Fruit fly (Drosophila melanogaster) whole organism, adult: ENCODE results near the gene CG7386.

Experiments
- CG12768 ChIP-seq: fragments of 200-800 bp; sonication (Bioruptor generic); optimal IDR thresholded peaks from 2 replicates; lab custom pipeline; 2017; ENCODE audit warnings: missing biosample characterization, missing genetic modification characterization, mild to moderate bottlenecking, moderate library complexity, missing genetic modification reagents
- CG14711 ChIP-seq: fragments of 200-800 bp; sonication (Bioruptor generic); optimal IDR thresholded peaks from 2 replicates; lab custom pipeline; 2018; ENCODE audit warnings: missing biosample characterization, mild to moderate bottlenecking, missing genetic modification characterization, moderate library complexity
- CG1620 ChIP-seq: fragments of 200-800 bp; sonication (Bioruptor generic); optimal IDR thresholded peaks from 2 replicates; lab custom pipeline; 2016; ENCODE audit warnings: missing biosample characterization, missing genetic modification characterization
- CG7101 ChIP-seq: fragments of 200-800 bp; sonication (Bioruptor generic); optimal IDR thresholded peaks from 2 replicates; lab custom pipeline; 2018; ENCODE audit warnings: missing biosample characterization, mild to moderate bottlenecking, missing genetic modification characterization, moderate library complexity
- Crg-1 ChIP-seq: fragments of 200-800 bp; sonication (Bioruptor generic); optimal IDR thresholded peaks from 2 replicates; lab custom pipeline; 2016; ENCODE audit warnings: missing biosample characterization, missing genetic modification characterization
- Hr96 ChIP-seq: fragments of 200-800 bp; sonication (Bioruptor generic); optimal IDR thresholded peaks from 2 replicates; lab custom pipeline; 2016; ENCODE audit warnings: missing biosample characterization, missing genetic modification characterization
- Mnt ChIP-seq: fragments of 200-800 bp; sonication (Bioruptor generic); optimal IDR thresholded peaks from 2 replicates; lab custom pipeline; 2016; ENCODE audit warnings: missing biosample characterization, mild to moderate bottlenecking, missing genetic modification characterization
- bab1 ChIP-seq: fragments of 200-800 bp; sonication (Bioruptor generic); optimal IDR thresholded peaks from 3 replicates; lab custom pipeline; 2019; ENCODE audit warnings: missing biosample characterization, mild to moderate bottlenecking, missing genetic modification characterization, moderate library complexity
- cic ChIP-seq: fragments of 200-800 bp; sonication (Bioruptor generic); optimal IDR thresholded peaks from 2 replicates; lab custom pipeline; 2017; ENCODE audit warnings: missing biosample characterization, mild to moderate bottlenecking, missing genetic modification characterization, moderate library complexity
- kay ChIP-seq: fragments of 200-800 bp; sonication (Bioruptor generic); peaks from one replicate; lab custom pipeline; 2016; ENCODE audit warnings: missing biosample characterization, missing genetic modification characterization, borderline replicate concordance
- ovo ChIP-seq: fragments of 200-800 bp; sonication (Bioruptor generic); optimal IDR thresholded peaks from 2 replicates; lab custom pipeline; 2016; ENCODE audit warnings: missing biosample characterization, missing genetic modification characterization
- pad ChIP-seq: fragments of 200-800 bp; sonication (Bioruptor generic); optimal IDR thresholded peaks from 3 replicates; lab custom pipeline; 2017; ENCODE audit warnings: missing biosample characterization, missing genetic modification characterization, mild to moderate bottlenecking, moderate library complexity, missing genetic modification reagents
- toe ChIP-seq: fragments of 200-800 bp; sonication (Bioruptor generic); optimal IDR thresholded peaks from 2 replicates; lab custom pipeline; 2016; ENCODE audit warnings: missing biosample characterization, missing genetic modification characterization

dm6 chr3L:6233281-6233680, 43.7 kb downstream of the CG7386 start, which contains the start of gene BG642312:
- TF ChIP-seq ovo (no peak), bab1 (GFP tag; lab: Kevin White, UChicago) (no peak), CG12768 (GFP tag; lab: Kevin White, UChicago) (no peak), CG1620 (GFP tag; lab: Kevin White, UChicago) (no peak), Mnt (GFP tag; lab: Kevin White, UChicago) (no peak), CG14711 (tag; lab: Kevin White, UChicago) (no peak), kay (GFP tag; lab: Kevin White, UChicago) (no peak), toe (GFP tag; lab: Kevin White, UChicago) (no peak), pad (no peak), Crg-1 (GFP tag; lab: Kevin White, UChicago) (no peak), CG7101 (no peak), cic (GFP tag; lab: Kevin White, UChicago) (no peak), Hr96 (GFP tag; lab: Kevin White, UChicago) (no peak)
